Fruit fly (Drosophila melanogaster) whole organism, embryonic: Measurements from ENCODE around the gene CG2961.

ENCODE experiments used
- Asciz ChIP-seq: fragments of 200-800 bp; sonication (Bioruptor generic); optimal IDR thresholded peaks from 2 replicates; lab custom pipeline; 2017; ENCODE audit warnings: missing biosample characterization, mild to moderate bottlenecking, missing genetic modification characterization, missing genetic modification reagents
- Awh ChIP-seq: fragments of 200-800 bp; sonication (Bioruptor generic); IDR thresholded peaks from 2 replicates; pipeline ENCODE4, ENCODE4 v1.3.6; 2022; ENCODE audit warnings: missing biosample characterization, missing genetic modification characterization
- C15 ChIP-seq: fragments of 200-800 bp; sonication (Bioruptor generic); IDR thresholded peaks from 3 replicates; pipeline ENCODE4 v1.3.6; 2022; ENCODE audit warnings: missing biosample characterization, missing genetic modification characterization
- CG12391 ChIP-seq: fragments of 200-800 bp; sonication (Bioruptor generic); optimal IDR thresholded peaks from 3 replicates; lab custom pipeline; 2018; ENCODE audit warnings: missing biosample characterization, mild to moderate bottlenecking, missing genetic modification characterization, moderate library complexity
- CG14014 ChIP-seq: fragments of 200-800 bp; sonication (Bioruptor generic); IDR thresholded peaks from 2 replicates; pipeline ENCODE4 v1.3.6; 2022; ENCODE audit warnings: missing biosample characterization, missing genetic modification characterization
- CG15011 ChIP-seq: fragments of 200-800 bp; sonication (Bioruptor generic); optimal IDR thresholded peaks from 3 replicates; lab custom pipeline; 2018; ENCODE audit warnings: missing biosample characterization, mild to moderate bottlenecking, missing genetic modification characterization
- CG15696 ChIP-seq: fragments of 200-800 bp; sonication (Bioruptor generic); optimal IDR thresholded peaks from 2 replicates; lab custom pipeline; 2019; ENCODE audit warnings: missing biosample characterization, mild to moderate bottlenecking, missing genetic modification characterization, moderate library complexity
- CG17361 ChIP-seq: fragments of 200-800 bp; sonication (Bioruptor generic); IDR thresholded peaks from 3 replicates; pipeline ENCODE4 v1.3.6; 2022; ENCODE audit warnings: missing biosample characterization, missing genetic modification characterization
- CG17912 ChIP-seq: fragments of 200-800 bp; sonication (Bioruptor generic); optimal IDR thresholded peaks from 2 replicates; lab custom pipeline; 2018; ENCODE audit warnings: missing biosample characterization, mild to moderate bottlenecking, missing genetic modification characterization
- CG18476 ChIP-seq: fragments of 200-800 bp; sonication (Bioruptor generic); optimal IDR thresholded peaks from 2 replicates; lab custom pipeline; 2016; ENCODE audit warnings: missing biosample characterization, mild to moderate bottlenecking, missing genetic modification characterization
- CG2202 ChIP-seq: fragments of 200-800 bp; sonication (Bioruptor generic); optimal IDR thresholded peaks from 2 replicates; lab custom pipeline; 2018; ENCODE audit warnings: missing biosample characterization, mild to moderate bottlenecking, missing genetic modification characterization
- CG31388 ChIP-seq: fragments of 200-800 bp; sonication (Bioruptor generic); optimal IDR thresholded peaks from 2 replicates; lab custom pipeline; 2016; ENCODE audit warnings: missing biosample characterization, missing genetic modification characterization
- CG42726 ChIP-seq: fragments of 200-800 bp; sonication (Bioruptor generic); IDR thresholded peaks from 2 replicates; pipeline ENCODE4 v1.3.6; 2022; ENCODE audit warnings: missing biosample characterization, missing genetic modification characterization; ENCODE audit not compliant: partially characterized antibody
- CG6254 ChIP-seq: fragments of 200-800 bp; sonication (Bioruptor generic); optimal IDR thresholded peaks from 3 replicates; lab custom pipeline; 2017; ENCODE audit warnings: mild to moderate bottlenecking, missing biosample characterization, missing genetic modification reagents, missing genetic modification characterization
- CG6791 ChIP-seq: fragments of 200-800 bp; sonication (Bioruptor generic); IDR thresholded peaks from 3 replicates; pipeline ENCODE4 v1.3.6; 2022; ENCODE audit warnings: missing biosample characterization, missing genetic modification characterization; ENCODE audit not compliant: partially characterized antibody
- CG6813 ChIP-seq: fragments of 200-800 bp; sonication (Bioruptor generic); optimal IDR thresholded peaks from 2 replicates; lab custom pipeline; 2017; ENCODE audit warnings: missing biosample characterization, missing genetic modification characterization, mild to moderate bottlenecking, moderate library complexity, missing genetic modification reagents
- CG7357 ChIP-seq: fragments of 200-800 bp; sonication (Bioruptor generic); IDR thresholded peaks from 3 replicates; pipeline ENCODE4 v1.3.6; 2022; ENCODE audit warnings: missing biosample characterization, missing genetic modification characterization
- CG9817 ChIP-seq: fragments of 200-800 bp; sonication (Bioruptor generic); optimal IDR thresholded peaks from 2 replicates; lab custom pipeline; 2018; ENCODE audit warnings: missing biosample characterization, mild to moderate bottlenecking, missing genetic modification characterization, moderate library complexity
- D ChIP-seq, 2 experiments: fragments of 200-800 bp in 1 of 2; fragments of >200 bp in 1 of 2; sonication (Bioruptor generic) in 1 of 2; optimal IDR thresholded peaks; 2 replicates in 1 of 2; 3 replicates in 1 of 2; lab custom pipeline; 2017; ENCODE audit warnings: mild to moderate bottlenecking in 1 of 2, missing biosample characterization in 1 of 2, missing genetic modification characterization in 1 of 2, missing genetic modification reagents in 1 of 2
- Dref ChIP-seq: fragments of 200-800 bp; sonication (Bioruptor generic); IDR thresholded peaks from 2 replicates; pipeline ENCODE4 v1.3.6; 2022; ENCODE audit warnings: missing biosample characterization, missing genetic modification characterization
- Drgx ChIP-seq: fragments of 200-800 bp; sonication (Bioruptor generic); IDR thresholded peaks from 2 replicates; pipeline ENCODE4 v1.3.6; 2022; ENCODE audit warnings: missing biosample characterization, missing genetic modification characterization
- E2f2 ChIP-seq: fragments of 200-800 bp; sonication (Bioruptor generic); IDR thresholded peaks from 2 replicates; pipeline ENCODE4 v1.3.6; 2022; ENCODE audit warnings: missing biosample characterization, missing genetic modification characterization
- Eip74EF ChIP-seq, 2 experiments: fragments of 200-800 bp in 1 of 2; fragments of >200 bp in 1 of 2; sonication (Bioruptor generic) in 1 of 2; optimal IDR thresholded peaks; 2 replicates each; lab custom pipeline; 2017 to 2019; ENCODE audit warnings: missing biosample characterization in 2 of 2, missing genetic modification characterization in 2 of 2, mild to moderate bottlenecking in 1 of 2, moderate library complexity in 1 of 2
- Fer1 ChIP-seq: fragments of 200-800 bp; sonication (Bioruptor generic); optimal IDR thresholded peaks from 2 replicates; lab custom pipeline; 2017; ENCODE audit warnings: missing biosample characterization, mild to moderate bottlenecking, missing genetic modification characterization
- HHEX ChIP-seq: fragments of 200-800 bp; sonication (Bioruptor generic); optimal IDR thresholded peaks from 3 replicates; lab custom pipeline; 2017; ENCODE audit warnings: missing biosample characterization, mild to moderate bottlenecking, missing genetic modification characterization, missing genetic modification reagents
- HmgD ChIP-seq: fragments of 200-800 bp; sonication (Bioruptor generic); optimal IDR thresholded peaks from 3 replicates; lab custom pipeline; 2016; ENCODE audit warnings: missing biosample characterization, missing genetic modification characterization
- Hr78 ChIP-seq, 2 experiments: fragments of 200-800 bp in 1 of 2; fragments of >200 bp in 1 of 2; sonication (Bioruptor generic) in 1 of 2; optimal IDR thresholded peaks; 2 replicates each; lab custom pipeline; 2017 to 2019; ENCODE audit warnings: missing biosample characterization in 2 of 2, missing genetic modification characterization in 2 of 2, mild to moderate bottlenecking in 1 of 2, moderate library complexity in 1 of 2
- Lim3 ChIP-seq: fragments of 200-800 bp; sonication (Bioruptor generic); IDR thresholded peaks from 2 replicates; pipeline ENCODE4 v1.3.6; 2022; ENCODE audit warnings: missing biosample characterization, missing genetic modification characterization
- NfI ChIP-seq: fragments of 200-800 bp; sonication (Bioruptor generic); optimal IDR thresholded peaks from 3 replicates; lab custom pipeline; 2018; ENCODE audit warnings: missing biosample characterization, mild to moderate bottlenecking, missing genetic modification characterization, moderate library complexity
- Oli ChIP-seq: fragments of 200-800 bp; sonication (Bioruptor generic); optimal IDR thresholded peaks from 2 replicates; lab custom pipeline; 2018; ENCODE audit warnings: missing biosample characterization, mild to moderate bottlenecking, missing genetic modification characterization, moderate library complexity
- Pdp1 ChIP-seq, 2 experiments: fragments of 200-800 bp; sonication (Bioruptor generic); optimal IDR thresholded peaks; 3 replicates each; lab custom pipeline; 2016; ENCODE audit warnings: missing biosample characterization in 2 of 2, missing genetic modification characterization in 2 of 2, mild to moderate bottlenecking in 1 of 2, moderate library complexity in 1 of 2
- amos ChIP-seq: fragments of 200-800 bp; sonication (Bioruptor generic); IDR thresholded peaks from 2 replicates; pipeline ENCODE4 v1.3.6; 2022; ENCODE audit warnings: missing biosample characterization, missing genetic modification characterization; ENCODE audit not compliant: partially characterized antibody
- ap ChIP-seq: fragments of 200-800 bp; sonication (Bioruptor generic); IDR thresholded peaks from 2 replicates; pipeline ENCODE4 v1.3.6; 2022; ENCODE audit warnings: missing biosample characterization, missing genetic modification characterization
- br ChIP-seq: fragments of >200 bp; optimal IDR thresholded peaks from 2 replicates; lab custom pipeline; 2017
- bsh ChIP-seq, 2 experiments: fragments of 200-800 bp; sonication (Bioruptor generic); optimal IDR thresholded peaks; 2 replicates each; lab custom pipeline; 2017 to 2018; ENCODE audit warnings: mild to moderate bottlenecking in 2 of 2, missing biosample characterization in 2 of 2, missing genetic modification characterization in 2 of 2, moderate library complexity in 1 of 2
- crp ChIP-seq, 2 experiments: fragments of 200-800 bp; sonication (Bioruptor generic); optimal IDR thresholded peaks; 2 replicates in 1 of 2; 3 replicates in 1 of 2; lab custom pipeline; 2017; ENCODE audit warnings: missing biosample characterization in 2 of 2, missing genetic modification characterization in 2 of 2, mild to moderate bottlenecking in 1 of 2, moderate library complexity in 1 of 2
- eve ChIP-seq, 2 experiments: fragments of >200 bp; optimal IDR thresholded peaks; 2 replicates each; lab custom pipeline; 2017; ENCODE audit warnings: missing biosample characterization in 2 of 2, missing genetic modification characterization in 2 of 2
- ftz-f1 ChIP-seq: fragments of 200-800 bp; sonication (Bioruptor generic); optimal IDR thresholded peaks from 2 replicates; lab custom pipeline; 2016; ENCODE audit warnings: missing biosample characterization, missing genetic modification characterization
- hb ChIP-seq: fragments of 200-800 bp; sonication (Bioruptor generic); IDR thresholded peaks from 3 replicates; pipeline ENCODE4 v1.3.6; 2022; ENCODE audit warnings: missing biosample characterization, missing genetic modification characterization; ENCODE audit not compliant: partially characterized antibody
- jumu ChIP-seq: fragments of 200-800 bp; sonication (Bioruptor generic); optimal IDR thresholded peaks from 3 replicates; lab custom pipeline; 2016; ENCODE audit warnings: missing biosample characterization, missing genetic modification characterization
- oc ChIP-seq: fragments of 200-800 bp; sonication (Bioruptor generic); optimal IDR thresholded peaks from 2 replicates; lab custom pipeline; 2018; ENCODE audit warnings: missing biosample characterization, mild to moderate bottlenecking, missing genetic modification characterization, moderate library complexity
- onecut ChIP-seq: fragments of 200-800 bp; sonication (Bioruptor generic); IDR thresholded peaks from 2 replicates; pipeline ENCODE4 v1.3.6; 2022; ENCODE audit warnings: missing biosample characterization, missing genetic modification characterization
- otp ChIP-seq: fragments of 200-800 bp; sonication (Bioruptor generic); IDR thresholded peaks from 3 replicates; pipeline ENCODE4, ENCODE4 v1.3.6; 2022; ENCODE audit warnings: missing biosample characterization, missing genetic modification characterization
- pan ChIP-seq, 4 experiments: fragments of >200 bp in 3 of 4; fragments of 200-800 bp in 1 of 4; sonication (Bioruptor generic) in 1 of 4; optimal IDR thresholded peaks in 3 of 4; IDR thresholded peaks in 1 of 4; 2 replicates each; pipeline versions ENCODE4 v1.3.6 to Lab custom; 2017 to 2022; ENCODE audit warnings: missing biosample characterization in 2 of 4, missing genetic modification characterization in 2 of 4, mixed read lengths in 1 of 4
- peb ChIP-seq: fragments of 200-800 bp; sonication (Bioruptor generic); IDR thresholded peaks from 2 replicates; pipeline ENCODE4 v1.3.6; 2022; ENCODE audit warnings: missing biosample characterization, missing genetic modification characterization
- sim ChIP-seq: fragments of 200-800 bp; sonication (Bioruptor generic); IDR thresholded peaks from 2 replicates; pipeline ENCODE4 v1.3.6; 2022; ENCODE audit warnings: missing biosample characterization, missing genetic modification characterization
- tap ChIP-seq: fragments of 200-800 bp; optimal IDR thresholded peaks from 3 replicates; lab custom pipeline; 2019; ENCODE audit warnings: missing biosample characterization, mild to moderate bottlenecking, missing genetic modification characterization, moderate library complexity
- tgo ChIP-seq: fragments of 200-800 bp; sonication (Bioruptor generic); IDR thresholded peaks from 3 replicates; pipeline ENCODE4 v1.3.6; 2022; ENCODE audit warnings: missing biosample characterization, missing genetic modification characterization
- vfl ChIP-seq: fragments of 200-800 bp; sonication (Bioruptor generic); optimal IDR thresholded peaks from 2 replicates; lab custom pipeline; 2016; ENCODE audit warnings: missing biosample characterization, missing genetic modification characterization

Gene CG2961

DNA sequence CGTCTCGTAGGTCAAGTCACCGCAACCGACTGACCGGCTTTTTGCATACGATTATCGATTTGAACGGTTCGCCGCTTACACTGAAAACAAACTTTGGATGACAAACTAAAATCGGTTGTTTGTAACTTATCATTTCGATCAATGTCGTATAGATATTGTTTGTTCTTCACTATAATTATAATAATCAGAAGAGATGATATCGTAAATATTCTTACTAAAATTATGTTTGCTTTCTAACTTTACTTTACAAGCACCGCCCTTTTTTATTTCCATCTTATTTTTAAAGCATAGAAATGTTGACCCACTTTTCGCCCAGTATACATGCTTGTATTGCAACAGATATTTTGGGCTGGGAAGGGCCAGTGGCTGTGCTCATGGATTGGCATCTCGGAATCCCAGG lies at the start of gene CG2961:
Gene CG2961 (minus strand): TSS at position 16 of the 400 bp plus-strand sequence.
- TF ChIP-seq otp (GFP tag; lab: Robert Waterston, UW) (no peak), Lim3 (GFP tag; lab: Robert Waterston, UW) (no peak), oc (tag; lab: Kevin White, UChicago) (no peak), tgo (GFP tag; lab: Robert Waterston, UW) (peak; percentile 23; the same call in 1 of the 3 replicates), HmgD (GFP tag; lab: Kevin White, UChicago) (no peak), Pdp1 (GFP tag; optimal IDR thresholded peaks at IDR 0.05; lab: Kevin White, UChicago) (no peak), CG6813 (GFP tag; lab: Kevin White, UChicago) (no peak), vfl (GFP tag; lab: Kevin White, UChicago) (no peak), D (optimal IDR thresholded peaks at IDR 0.05; lab: Kevin White, UChicago) (no peak), D (GFP tag; optimal IDR thresholded peaks at IDR 0.05; lab: Kevin White, UChicago) (no peak), amos (GFP tag; lab: Robert Waterston, UW) (no peak), CG6254 (GFP tag; lab: Kevin White, UChicago) (no peak), Dref (GFP tag; lab: Robert Waterston, UW) (no peak), tap (tag; lab: Kevin White, UChicago) (peak; percentile 50), ap (GFP tag; lab: Robert Waterston, UW) (peak; percentile 38; the same call in 1 of the 2 replicates), Eip74EF (GFP tag; optimal IDR thresholded peaks at IDR 0.05; lab: Kevin White, UChicago) (no peak), Asciz (no peak), CG6791 (GFP tag; lab: Robert Waterston, UW) (no peak), C15 (GFP tag; lab: Robert Waterston, UW) (no peak), CG31388 (no peak), sim (GFP tag; lab: Robert Waterston, UW) (no peak), crp (GFP tag; optimal IDR thresholded peaks at IDR 0.05; lab: Kevin White, UChicago) (no peak), hb (GFP tag; lab: Robert Waterston, UW) (no peak), CG15011 (GFP tag; lab: Kevin White, UChicago) (no peak), HHEX (GFP tag; lab: Kevin White, UChicago) (no peak), Oli (peak; percentile 47), onecut (GFP tag; lab: Robert Waterston, UW) (peak; percentile 36; the same call in 1 of the 2 replicates), Drgx (no peak), E2f2 (no peak; the same call in 1 of the 2 replicates), CG12391 (tag; lab: Kevin White, UChicago) (peak; percentile 31), NfI (GFP tag; lab: Kevin White, UChicago) (peak; percentile 2), peb (GFP tag; lab: Robert Waterston, UW) (no peak), bsh (GFP tag; optimal IDR thresholded peaks at IDR 0.05; lab: Kevin White, UChicago) (peak in 1 of 2 experiments; percentile 50), CG17361 (GFP tag; lab: Robert Waterston, UW) (no peak), CG2202 (no peak), CG14014 (no peak), pan (optimal IDR thresholded peaks at IDR 0.05; lab: Kevin White, UChicago) (no peak), pan (GFP tag; optimal IDR thresholded peaks at IDR 0.05 in 1 of 2, IDR thresholded peaks at IDR 0.05 in 1 of 2) (peak in 1 of 2 experiments; percentile 57), eve (GFP tag; optimal IDR thresholded peaks at IDR 0.05; lab: Kevin White, UChicago) (no peak), CG17912 (GFP tag; lab: Kevin White, UChicago) (no peak), Awh (0 out of 2 replicates have a peak, but pooled peaks have one; percentile 17), CG42726 (no peak), Fer1 (peak; percentile 5), CG9817 (tag; lab: Kevin White, UChicago) (peak; percentile 10), CG15696 (tag; lab: Kevin White, UChicago) (no peak), CG18476 (GFP tag; lab: Kevin White, UChicago) (no peak), br (lab: Kevin White, UChicago) (no peak), ftz-f1 (GFP tag; lab: Kevin White, UChicago) (no peak), CG7357 (GFP tag; lab: Robert Waterston, UW) (no peak), Hr78 (GFP tag; optimal IDR thresholded peaks at IDR 0.05; lab: Kevin White, UChicago) (peak in 1 of 2 experiments; percentile 73), jumu (GFP tag; lab: Kevin White, UChicago) (no peak)
